Fruit fly (Drosophila melanogaster) S2 (cell line): ENCODE results near the gene t-cup.

Source experiments
- CG8478 ChIP-seq: fragments of >200 bp; optimal IDR thresholded peaks from 2 replicates; lab custom pipeline; 2018
- CTCF ChIP-seq, 2 experiments: fragments of >200 bp; optimal IDR thresholded peaks; 2 replicates each; lab custom pipeline; 2018

- TF ChIP-seq CG8478 (lab: Kevin White, UChicago), result no peak
- TF ChIP-seq CTCF (optimal IDR thresholded peaks at IDR 0.05; lab: Kevin White, UChicago), result no peak
Observed at dm6 chr2L:12453192-12453800, 43.8 kb downstream of the t-cup start, which contains the start of gene CG5418.
